Worm (Caenorhabditis elegans) whole organism, early embryonic: Measurements from ENCODE around the gene msp-78.

Experiments
- B0310.2 ChIP-seq: sonication (generic microtip); optimal IDR thresholded peaks from 2 replicates; lab custom pipeline; 2016; ENCODE audit warnings: mild to moderate bottlenecking, missing genetic modification characterization, missing compliant biosample characterization
- ama-1 ChIP-seq: fragments of 150-350 bp; optimal IDR thresholded peaks from 2 replicates; lab custom pipeline; 2014
- ceh-36 ChIP-seq: sonication (generic microtip); optimal IDR thresholded peaks from 2 replicates; lab custom pipeline; 2016; ENCODE audit warnings: missing genetic modification characterization, inconsistent platforms, missing compliant biosample characterization
- flt-1 ChIP-seq: fragments of 200-800 bp; sonication (Bioruptor generic); IDR thresholded peaks from 2 replicates; pipeline ENCODE4 v1.3.6; 2022; ENCODE audit warnings: missing genetic modification characterization, missing compliant biosample characterization
- hmg-4 ChIP-seq: fragments of 200-800 bp; sonication (Bioruptor generic); optimal IDR thresholded peaks from 2 replicates; lab custom pipeline; 2018; ENCODE audit warnings: mild to moderate bottlenecking, missing genetic modification characterization, missing compliant biosample characterization
- hnd-1 ChIP-seq: sonication (generic microtip); optimal IDR thresholded peaks from 2 replicates; lab custom pipeline; 2016; ENCODE audit warnings: missing genetic modification characterization, missing compliant biosample characterization
- sea-1 ChIP-seq: fragments of 200-800 bp; sonication (Bioruptor generic); conservative IDR thresholded peaks from 2 replicates; pipeline ENCODE4 v1.3.6; 2022; ENCODE audit warnings: missing genetic modification characterization, missing compliant biosample characterization

ce11 chrIV:9723185-9723584, 46.7 kb upstream of the msp-78 start:
- no peak for TF ChIP-seq ama-1
- TF ChIP-seq ceh-36 = no peak
- TF ChIP-seq hnd-1 = no peak
- no peak for TF ChIP-seq flt-1 (GFP tag; lab: Robert Waterston, UW)
- TF ChIP-seq B0310.2 = no peak
- TF ChIP-seq hmg-4 (GFP tag; lab: Kevin White, UChicago) = no peak
- no peak for TF ChIP-seq sea-1
